Worm (Caenorhabditis elegans) whole organism, L1 larva: ENCODE data around the gene dpff-1.

Experiments used
- blmp-1 ChIP-seq: fragments of 150-350 bp; optimal IDR thresholded peaks from 2 replicates; lab custom pipeline; 2014; ENCODE audit warnings: missing biosample characterization, missing genetic modification characterization
- egl-27 ChIP-seq, 2 experiments: fragments of 150-350 bp in 1 of 2; sonication (generic microtip); optimal IDR thresholded peaks; 3 replicates each; lab custom pipeline; 2017 to 2018; ENCODE audit warnings: missing biosample characterization in 2 of 2, missing genetic modification characterization in 2 of 2, missing genetic modification reagents in 2 of 2
- fos-1 ChIP-seq: fragments of 150-350 bp; optimal IDR thresholded peaks from 2 replicates; lab custom pipeline; 2014; ENCODE audit warnings: missing biosample characterization, missing genetic modification characterization

ce11 chrIII:5906749-5907148, 603 bp upstream of the dpff-1 start, which contains the start of gene erd-2.2:
- TF ChIP-seq egl-27 (tag; optimal IDR thresholded peaks at IDR 0.05; lab: Kevin White, UChicago) (no peak), blmp-1 (tag; lab: Kevin White, UChicago) (peak; percentile 30), fos-1 (tag; lab: Kevin White, UChicago) (no peak)
